Worm (Caenorhabditis elegans): ENCODE measurements around the gene nhr-288.
"Not testable (repeated sequence)": the region's sequence is repeated elsewhere in the genome, so short reads cannot be mapped to it uniquely, and the experiment has no call there.

DNA sequence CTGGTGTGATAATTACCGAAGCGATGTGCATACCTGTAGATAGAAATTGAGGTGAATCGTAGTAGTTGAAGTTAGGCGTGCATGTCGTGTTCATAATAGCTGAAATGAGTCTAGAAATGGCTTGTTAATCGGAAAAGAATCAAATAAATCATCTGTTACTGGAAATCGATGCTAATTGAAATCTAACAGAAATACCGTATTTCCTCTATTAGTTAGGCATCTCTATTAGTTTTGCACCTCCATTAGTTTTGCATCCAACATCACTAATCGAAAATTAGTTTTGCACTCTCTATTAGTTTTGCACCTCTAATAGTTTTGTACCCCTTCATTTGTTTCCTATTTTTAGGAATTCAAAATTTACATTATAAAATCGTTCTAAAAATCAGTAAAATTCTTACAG, 22.3 kb upstream of the nhr-288 start, which contains the start of gene srh-209:
- TF ChIP-seq scrt-1 (GFP tag; IDR thresholded peaks at IDR 0.05); hmbx-1 (tag; optimal IDR thresholded peaks at IDR 0.05); ets-7 (tag; optimal IDR thresholded peaks at IDR 0.05); ama-1 (optimal IDR thresholded peaks at IDR 0.05); hmg-4 (GFP tag; optimal IDR thresholded peaks at IDR 0.05); hnd-1 (tag; optimal IDR thresholded peaks at IDR 0.05); flt-1 (GFP tag; IDR thresholded peaks at IDR 0.05); aly-1 (tag; optimal IDR thresholded peaks at IDR 0.05); ceh-36 (tag; optimal IDR thresholded peaks at IDR 0.05); tbx-37 (GFP tag; conservative IDR thresholded peaks at IDR 0.05); F13C5.2 (tag; optimal IDR thresholded peaks at IDR 0.05); ceh-13 (GFP tag; optimal IDR thresholded peaks at IDR 0.05); tra-4 (tag; optimal IDR thresholded peaks at IDR 0.05); sea-1 (GFP tag; conservative IDR thresholded peaks at IDR 0.05): not testable (repeated sequence)
